Worm (Caenorhabditis elegans): Measurements from ENCODE around the gene F43C1.7.

Gene F43C1.7

DNA sequence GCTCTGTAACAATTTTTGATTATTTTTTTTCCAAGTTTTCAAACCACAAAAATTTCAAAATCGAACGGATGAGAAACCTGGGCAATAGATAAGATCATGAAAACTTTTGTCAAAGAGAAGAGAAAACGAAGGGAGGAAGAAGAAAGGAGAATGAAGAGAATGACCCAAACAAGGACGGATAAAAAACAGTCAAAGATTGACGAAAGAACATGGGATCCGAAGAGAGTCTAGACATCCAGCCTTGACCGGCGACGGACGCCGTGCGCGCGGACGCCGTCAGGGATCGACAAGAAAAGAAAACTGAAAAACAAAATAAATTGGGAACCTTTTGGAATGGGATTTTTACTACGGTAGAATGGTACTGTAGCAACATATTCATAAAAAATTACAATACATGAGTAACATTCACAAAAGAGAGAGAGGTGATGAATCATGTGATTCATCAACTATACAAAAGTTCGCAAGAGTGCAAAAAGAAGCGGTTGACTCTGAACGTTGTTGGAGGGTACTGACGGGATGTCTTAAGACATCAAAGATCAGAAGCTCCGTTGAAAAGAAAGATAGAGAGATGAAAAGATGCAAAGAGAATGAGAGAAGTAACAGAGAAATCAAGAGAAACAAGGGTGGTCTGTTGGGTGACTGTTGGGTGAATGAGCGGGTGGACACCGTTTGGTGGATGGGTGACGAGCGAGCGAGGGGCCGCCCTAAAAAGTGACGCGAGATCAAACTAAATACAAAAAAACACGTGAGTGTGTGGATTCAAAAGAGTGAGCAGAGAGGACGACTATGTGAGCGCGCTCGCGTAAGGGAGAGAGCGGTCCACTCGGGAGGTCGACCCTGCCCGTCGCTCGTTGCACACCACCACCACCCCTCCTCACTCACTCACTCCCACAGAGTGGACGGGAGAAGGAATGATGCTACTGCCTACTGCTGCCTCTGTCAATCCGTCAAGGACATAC is 38.1 kb upstream of the F43C1.7 start, which contains the start of gene sup-26 (continued):
- no peak for TF ChIP-seq nhr-237 (tag; optimal IDR thresholded peaks at IDR 0.05)
- TF ChIP-seq nhr-12 (tag; optimal IDR thresholded peaks at IDR 0.05), result no peak
- no peak for TF ChIP-seq hpl-2 (GFP tag; optimal IDR thresholded peaks at IDR 0.05)
- 0 out of 2 replicates have a peak, but pooled peaks have one; percentile 3 for TF ChIP-seq grh-1 (GFP tag; IDR thresholded peaks at IDR 0.05)
- peak; percentile 13 for TF ChIP-seq zip-4 (GFP tag; optimal IDR thresholded peaks at IDR 0.05)
- TF ChIP-seq egl-13 (tag; optimal IDR thresholded peaks at IDR 0.05), result no peak
- peak; percentile 70 for TF ChIP-seq lin-14 (GFP tag; optimal IDR thresholded peaks at IDR 0.05)
- no peak for TF ChIP-seq fkh-10 (GFP tag; optimal IDR thresholded peaks at IDR 0.05)
- peak in 1 of 6 experiments; percentile 29 for TF ChIP-seq elt-3 (tag; optimal IDR thresholded peaks at IDR 0.05)
- peak; percentile 9 for TF ChIP-seq unc-86 (tag; optimal IDR thresholded peaks at IDR 0.05)
- peak; percentile 41 for TF ChIP-seq rnt-1 (tag; optimal IDR thresholded peaks at IDR 0.05)
- no peak for TF ChIP-seq elt-2 (tag; optimal IDR thresholded peaks at IDR 0.05)
- peak; percentile 90 for TF ChIP-seq nhr-85 (tag)
- no peak for TF ChIP-seq nhr-77 (tag; optimal IDR thresholded peaks at IDR 0.05)
- TF ChIP-seq lsy-2 (tag; optimal IDR thresholded peaks at IDR 0.05), result peak in 1 of 2 experiments; percentile 36
- no peak for TF ChIP-seq nhr-84 (tag; optimal IDR thresholded peaks at IDR 0.05)
- TF ChIP-seq efl-3 (GFP tag; optimal IDR thresholded peaks at IDR 0.05), result no peak
- peak; percentile 43 for TF ChIP-seq snu-23 (GFP tag; optimal IDR thresholded peaks at IDR 0.05)
- peak; percentile 24 for TF ChIP-seq nhr-20 (tag; optimal IDR thresholded peaks at IDR 0.05)
- peak; percentile 32 for TF ChIP-seq nhr-47 (tag; optimal IDR thresholded peaks at IDR 0.05)
- no peak for TF ChIP-seq egl-27 (tag; optimal IDR thresholded peaks at IDR 0.05)
- no peak for TF ChIP-seq hlh-17 (GFP tag; optimal IDR thresholded peaks at IDR 0.05; ENCODE audit: borderline replicate concordance)
- peak; percentile 0 for TF ChIP-seq sox-4 (tag; optimal IDR thresholded peaks at IDR 0.05)
- TF ChIP-seq unc-62 (GFP tag; optimal IDR thresholded peaks at IDR 0.05), result no peak
- no peak for TF ChIP-seq C16A3.4 (tag; optimal IDR thresholded peaks at IDR 0.05)

DNA sequence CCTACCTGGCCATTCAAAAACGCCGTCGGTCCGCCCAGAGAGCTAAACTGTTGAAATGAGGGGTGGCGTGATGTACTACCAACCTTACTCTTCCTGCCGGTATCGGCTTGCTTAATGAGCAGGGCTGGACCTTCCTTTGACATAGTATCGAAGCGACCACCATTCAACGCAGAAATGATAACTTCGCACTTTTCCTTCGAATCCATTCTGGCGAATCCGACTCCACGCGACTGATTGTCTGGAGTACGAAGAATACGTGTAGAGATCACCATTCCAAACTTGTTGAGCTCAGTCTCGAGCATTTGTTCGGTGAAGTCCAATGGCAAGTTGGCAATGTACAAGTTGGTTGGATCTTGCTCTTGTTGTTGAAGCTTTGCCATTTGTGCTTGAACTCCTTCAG is 35.8 kb upstream of the F43C1.7 start:
- no peak for TF ChIP-seq efl-1 (optimal IDR thresholded peaks at IDR 0.05)
- peak in 1 of 2 experiments; percentile 92 for TF ChIP-seq efl-1 (GFP tag; optimal IDR thresholded peaks at IDR 0.05 in 1 of 2)
- TF ChIP-seq nhr-90 (tag; optimal IDR thresholded peaks at IDR 0.05; ENCODE audit: poor library complexity), result no peak

DNA sequence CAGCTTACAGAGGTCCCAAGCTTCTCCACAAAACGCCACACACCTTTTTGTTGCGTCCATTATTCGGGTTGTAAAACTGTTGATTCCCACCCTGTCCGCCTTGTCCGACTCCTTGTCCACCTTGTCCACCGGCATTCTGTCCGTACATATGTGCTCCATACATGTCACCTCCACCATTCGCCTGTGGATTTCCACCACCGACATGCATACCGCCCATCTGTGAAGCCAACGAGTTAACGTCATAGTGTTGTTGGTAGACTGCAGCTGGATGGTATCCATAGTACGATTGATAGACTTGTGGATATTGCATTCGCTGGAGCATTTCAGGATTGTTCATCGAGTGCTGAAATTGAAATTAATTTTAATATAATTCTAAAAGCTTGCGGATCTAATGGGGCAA is 35.4 kb upstream of the F43C1.7 start:
- no peak for TF ChIP-seq nhr-84 (tag; optimal IDR thresholded peaks at IDR 0.05)
- TF ChIP-seq nhr-11 (tag; optimal IDR thresholded peaks at IDR 0.05), result no peak
- no peak for TF ChIP-seq nhr-90 (tag; optimal IDR thresholded peaks at IDR 0.05; ENCODE audit: poor library complexity)
- no peak for TF ChIP-seq nhr-47 (tag; optimal IDR thresholded peaks at IDR 0.05)
- no peak for TF ChIP-seq sptf-1 (tag; optimal IDR thresholded peaks at IDR 0.05)
- no peak for TF ChIP-seq aha-1 (tag; optimal IDR thresholded peaks at IDR 0.05)
- TF ChIP-seq irx-1 (tag; optimal IDR thresholded peaks at IDR 0.05), result no peak
- no peak for TF ChIP-seq C34B4.2 (tag; optimal IDR thresholded peaks at IDR 0.05)
- no peak for TF ChIP-seq hlh-4 (tag; optimal IDR thresholded peaks at IDR 0.05)
- no peak for TF ChIP-seq tlp-1 (tag; optimal IDR thresholded peaks at IDR 0.05)
- TF ChIP-seq ceh-88 (GFP tag; IDR thresholded peaks at IDR 0.05), result no peak
- no peak for TF ChIP-seq lsy-2 (tag; optimal IDR thresholded peaks at IDR 0.05)
- TF ChIP-seq sox-4 (tag; optimal IDR thresholded peaks at IDR 0.05), result no peak
- no peak for TF ChIP-seq fos-1 (tag; optimal IDR thresholded peaks at IDR 0.05)
